Worm (Caenorhabditis elegans) whole organism, midembryonic: Measurements from ENCODE around the gene nspe-6.
"Not testable (repeated sequence)": the region's sequence is repeated elsewhere in the genome, so short reads cannot be mapped to it uniquely, and the experiment has no call there.

Experiments used
- T22C8.4 ChIP-seq: fragments of 200-800 bp; sonication (Bioruptor generic); IDR thresholded peaks from 2 replicates; pipeline ENCODE4 v1.3.6; 2022; ENCODE audit warnings: missing genetic modification characterization, missing compliant biosample characterization
- cog-1 ChIP-seq: sonication (generic microtip); optimal IDR thresholded peaks from 2 replicates; lab custom pipeline; 2016; ENCODE audit warnings: missing genetic modification characterization, missing compliant biosample characterization
- flt-1 ChIP-seq: fragments of 200-800 bp; sonication (Bioruptor generic); IDR thresholded peaks from 2 replicates; pipeline ENCODE4 v1.3.6; 2022; ENCODE audit warnings: missing genetic modification characterization, missing compliant biosample characterization
- klf-2 ChIP-seq: fragments of 200-800 bp; sonication (Bioruptor generic); conservative IDR thresholded peaks from 2 replicates; pipeline ENCODE4 v1.3.6; 2022; ENCODE audit warnings: missing genetic modification reagents, missing genetic modification characterization, missing compliant biosample characterization
- med-1 ChIP-seq: sonication (generic microtip); optimal IDR thresholded peaks from 2 replicates; lab custom pipeline; 2017; ENCODE audit warnings: missing genetic modification characterization, mild to moderate bottlenecking, missing compliant biosample characterization, antibody characterized with exemption, missing genetic modification reagents; ENCODE audit not compliant: insufficient read depth
- ref-1 ChIP-seq: fragments of 200-800 bp; sonication (Bioruptor generic); conservative IDR thresholded peaks from 2 replicates; pipeline ENCODE4 v1.3.6; 2022; ENCODE audit warnings: missing genetic modification reagents, missing genetic modification characterization, missing compliant biosample characterization
- tab-1 ChIP-seq: fragments of 200-800 bp; sonication (Bioruptor generic); IDR thresholded peaks from 2 replicates; pipeline ENCODE4 v1.3.6; 2022; ENCODE audit warnings: missing genetic modification characterization, missing compliant biosample characterization
- ztf-23 ChIP-seq: fragments of 200-800 bp; sonication (Bioruptor generic); IDR thresholded peaks from 2 replicates; pipeline ENCODE4 v1.3.6; 2022; ENCODE audit warnings: missing genetic modification reagents, missing genetic modification characterization, missing compliant biosample characterization
- ztf-29 ChIP-seq: fragments of 200-800 bp; sonication (Bioruptor generic); IDR thresholded peaks from 2 replicates; pipeline ENCODE4 v1.3.6; 2022; ENCODE audit warnings: missing genetic modification reagents, missing genetic modification characterization, missing compliant biosample characterization

The nspe-6 gene

ce11 chrII:12636602-12637001 is 20.6 kb upstream of the nspe-6 start, which contains the start of gene nhr-234:
Gene nhr-234 (plus strand): TSS chrII:12636678.
- TF ChIP-seq flt-1 (GFP tag; lab: Robert Waterston, UW) = no peak
- TF ChIP-seq cog-1 (tag; lab: Kevin White, UChicago) = no peak
- TF ChIP-seq med-1 = no peak
- no peak for TF ChIP-seq ztf-23 (GFP tag; lab: Robert Waterston, UW)
- TF ChIP-seq klf-2 = no peak

ce11 chrII:12634749-12635318 is 18.9 kb upstream of the nspe-6 start, which contains the start of gene Y38E10A.17:
Gene Y38E10A.17 (minus strand): TSS chrII:12634799.
- TF ChIP-seq T22C8.4 (GFP tag; lab: Robert Waterston, UW) (no peak), ztf-23 (GFP tag; lab: Robert Waterston, UW) (no peak), ztf-29 (GFP tag; lab: Robert Waterston, UW) (no peak), ref-1 (GFP tag; lab: Robert Waterston, UW) (no peak), flt-1 (GFP tag; lab: Robert Waterston, UW) (no peak), tab-1 (GFP tag; lab: Robert Waterston, UW) (no peak), cog-1 (tag; lab: Kevin White, UChicago) (no peak)

ce11 chrII:12630888-12631287 is 14.9 kb upstream of the nspe-6 start, which contains the start of gene Y38E10A.34:
Gene Y38E10A.34 (plus strand): TSS chrII:12631188.
- no peak for TF ChIP-seq tab-1 (GFP tag; lab: Robert Waterston, UW)
- no peak for TF ChIP-seq ref-1 (GFP tag; lab: Robert Waterston, UW)
- no peak for TF ChIP-seq ztf-23 (GFP tag; lab: Robert Waterston, UW)
- no peak for TF ChIP-seq cog-1 (tag; lab: Kevin White, UChicago)
- no peak for TF ChIP-seq flt-1 (GFP tag; lab: Robert Waterston, UW)

- TF ChIP-seq med-1 (no peak), klf-2 (no peak), tab-1 (GFP tag; lab: Robert Waterston, UW) (no peak), ztf-23 (GFP tag; lab: Robert Waterston, UW) (no peak), ztf-29 (GFP tag; lab: Robert Waterston, UW) (no peak)
Measured at ce11 chrII:12629387-12629786, 13.4 kb upstream of the nspe-6 start, which contains the start of gene Y38E10A.28. Gene Y38E10A.28 (plus strand): TSS chrII:12629687.

- TF ChIP-seq T22C8.4 (GFP tag; lab: Robert Waterston, UW) (no peak), klf-2 (no peak), tab-1 (GFP tag; lab: Robert Waterston, UW) (no peak), ref-1 (GFP tag; lab: Robert Waterston, UW) (no peak), cog-1 (tag; lab: Kevin White, UChicago) (no peak), ztf-23 (GFP tag; lab: Robert Waterston, UW) (no peak), ztf-29 (GFP tag; lab: Robert Waterston, UW) (no peak), med-1 (no peak), flt-1 (GFP tag; lab: Robert Waterston, UW) (no peak)
Measured at ce11 chrII:12628566-12628965, 12.6 kb upstream of the nspe-6 start, which contains the start of gene nspe-5. Gene nspe-5 (plus strand): TSS chrII:12628866.

- TF ChIP-seq ztf-23 (GFP tag; lab: Robert Waterston, UW) (no peak), tab-1 (GFP tag; lab: Robert Waterston, UW) (no peak)
Measured at ce11 chrII:12626887-12627286, 10.9 kb upstream of the nspe-6 start, which contains the start of gene nspe-7. Gene nspe-7 (plus strand): TSS chrII:12627187.

- no peak for TF ChIP-seq ref-1 (GFP tag; lab: Robert Waterston, UW)
- no peak for TF ChIP-seq T22C8.4 (GFP tag; lab: Robert Waterston, UW)
Measured at ce11 chrII:12626120-12626624, 10.2 kb upstream of the nspe-6 start.

ce11 chrII:12625673-12626072 is 9.7 kb upstream of the nspe-6 start:
- TF ChIP-seq ztf-23 (GFP tag; lab: Robert Waterston, UW) = no peak
- no peak for TF ChIP-seq tab-1 (GFP tag; lab: Robert Waterston, UW)
- TF ChIP-seq T22C8.4 (GFP tag; lab: Robert Waterston, UW) = no peak
- TF ChIP-seq ztf-29 (GFP tag; lab: Robert Waterston, UW) = no peak
- TF ChIP-seq flt-1 (GFP tag; lab: Robert Waterston, UW) = no peak
- no peak for TF ChIP-seq ref-1 (GFP tag; lab: Robert Waterston, UW)
- no peak for TF ChIP-seq med-1

ce11 chrII:12624433-12624832 is 8.5 kb upstream of the nspe-6 start, which contains the start of gene Y38E10A.14:
Gene Y38E10A.14 (minus strand): TSS chrII:12624533.
- TF ChIP-seq ztf-29 (GFP tag; lab: Robert Waterston, UW); T22C8.4 (GFP tag; lab: Robert Waterston, UW); med-1: not testable (repeated sequence)

ce11 chrII:12622843-12623242 is 6.9 kb upstream of the nspe-6 start:
- TF ChIP-seq ztf-23 (GFP tag; lab: Robert Waterston, UW) = no peak
- TF ChIP-seq ztf-29 (GFP tag; lab: Robert Waterston, UW) = no peak
- TF ChIP-seq flt-1 (GFP tag; lab: Robert Waterston, UW) = no peak
- TF ChIP-seq tab-1 (GFP tag; lab: Robert Waterston, UW) = no peak
- TF ChIP-seq klf-2 = no peak
- TF ChIP-seq T22C8.4 (GFP tag; lab: Robert Waterston, UW) = no peak
